Worm (Caenorhabditis elegans): ENCODE data around the gene cla-1.

DNA sequence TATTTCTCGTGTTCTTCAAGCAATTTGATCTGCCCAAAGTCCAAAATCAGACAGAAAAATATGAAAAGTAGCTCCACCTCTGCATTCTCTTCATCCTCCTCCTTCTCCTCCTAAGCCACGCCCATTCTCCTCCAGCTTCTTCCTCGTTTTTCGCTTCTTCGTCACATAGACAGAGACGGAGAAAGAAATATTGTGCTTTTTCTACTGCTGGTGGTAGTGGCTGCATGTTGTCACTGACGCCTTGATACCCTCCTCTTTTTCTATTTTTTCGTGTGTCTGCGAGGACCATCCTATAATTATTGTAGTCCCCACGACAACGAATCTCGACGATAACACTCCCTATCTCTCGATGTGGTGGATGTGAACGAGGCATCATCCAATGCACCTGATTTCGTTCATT is 69.9 kb downstream of the cla-1 start, which contains the start of gene C08G9.1:
- TF ChIP-seq unc-120 (tag; optimal IDR thresholded peaks at IDR 0.05; ENCODE audit: poor library complexity, severe bottlenecking) (no peak), pha-4 (tag; optimal IDR thresholded peaks at IDR 0.05) (no peak), nhr-28 (tag; optimal IDR thresholded peaks at IDR 0.05) (no peak), ztf-11 (tag; optimal IDR thresholded peaks at IDR 0.05) (no peak), lsy-2 (tag; optimal IDR thresholded peaks at IDR 0.05) (no peak), ceh-43 (GFP tag; optimal IDR thresholded peaks at IDR 0.05) (no peak), snpc-4 (tag; optimal IDR thresholded peaks at IDR 0.05) (no peak), nhr-76 (tag; optimal IDR thresholded peaks at IDR 0.05) (no peak), unc-62 (GFP tag; optimal IDR thresholded peaks at IDR 0.05) (no peak), elt-3 (tag; optimal IDR thresholded peaks at IDR 0.05) (no peak), mep-1 (tag; optimal IDR thresholded peaks at IDR 0.05) (no peak), mab-5 (tag; optimal IDR thresholded peaks at IDR 0.05) (no peak), blmp-1 (tag; optimal IDR thresholded peaks at IDR 0.05) (no peak), hlh-1 (tag; optimal IDR thresholded peaks at IDR 0.05) (no peak)
